Fruit fly (Drosophila melanogaster) whole organism, embryonic: ENCODE data around the gene CG5966.

ENCODE experiments used
- Ada2b ChIP-seq: fragments of 200-800 bp; sonication (Bioruptor generic); IDR thresholded peaks from 2 replicates; pipeline ENCODE4 v1.3.6; 2022; ENCODE audit warnings: missing biosample characterization, missing genetic modification characterization
- Awh ChIP-seq: fragments of 200-800 bp; sonication (Bioruptor generic); IDR thresholded peaks from 2 replicates; pipeline ENCODE4, ENCODE4 v1.3.6; 2022; ENCODE audit warnings: missing biosample characterization, missing genetic modification characterization
- CG10147 ChIP-seq: fragments of 200-800 bp; sonication (Bioruptor generic); optimal IDR thresholded peaks from 2 replicates; lab custom pipeline; 2019; ENCODE audit warnings: missing biosample characterization, mild to moderate bottlenecking, missing genetic modification characterization, moderate library complexity
- CG11085 ChIP-seq: fragments of 200-800 bp; sonication (Bioruptor generic); IDR thresholded peaks from 2 replicates; pipeline ENCODE4 v1.3.6; 2022; ENCODE audit warnings: missing biosample characterization, missing genetic modification characterization
- CG11695 ChIP-seq: fragments of 200-800 bp; sonication (Bioruptor generic); IDR thresholded peaks from 3 replicates; pipeline ENCODE4 v1.3.6; 2022; ENCODE audit warnings: missing biosample characterization, missing genetic modification characterization
- CG12155 ChIP-seq: fragments of 200-800 bp; sonication (Bioruptor generic); optimal IDR thresholded peaks from 3 replicates; lab custom pipeline; 2016; ENCODE audit warnings: missing biosample characterization, missing genetic modification characterization
- CG12219 ChIP-seq: fragments of 200-800 bp; sonication (Bioruptor generic); optimal IDR thresholded peaks from 3 replicates; lab custom pipeline; 2018; ENCODE audit warnings: missing biosample characterization, mild to moderate bottlenecking, missing genetic modification characterization
- CG13287 ChIP-seq: fragments of 200-800 bp; sonication (Bioruptor generic); IDR thresholded peaks from 2 replicates; pipeline ENCODE4 v1.3.6; 2022; ENCODE audit warnings: missing biosample characterization, missing genetic modification characterization; ENCODE audit not compliant: partially characterized antibody
- CG13624 ChIP-seq: fragments of 200-800 bp; sonication (Bioruptor generic); optimal IDR thresholded peaks from 2 replicates; lab custom pipeline; 2016; ENCODE audit warnings: missing biosample characterization, missing genetic modification characterization
- CG14965 ChIP-seq: fragments of 200-800 bp; sonication (Bioruptor generic); optimal IDR thresholded peaks from 2 replicates; lab custom pipeline; 2016; ENCODE audit warnings: missing biosample characterization, missing genetic modification characterization, borderline replicate concordance
- CG15601 ChIP-seq: fragments of 200-800 bp; sonication (Bioruptor generic); optimal IDR thresholded peaks from 3 replicates; lab custom pipeline; 2019; ENCODE audit warnings: missing biosample characterization, mild to moderate bottlenecking, missing genetic modification characterization, moderate library complexity
- CG1602 ChIP-seq: fragments of 200-800 bp; sonication (Bioruptor generic); optimal IDR thresholded peaks from 3 replicates; lab custom pipeline; 2016; ENCODE audit warnings: missing biosample characterization, missing genetic modification characterization
- CG17186 ChIP-seq: fragments of 200-800 bp; sonication (Bioruptor generic); optimal IDR thresholded peaks from 3 replicates; lab custom pipeline; 2017; ENCODE audit warnings: missing biosample characterization, missing genetic modification reagents, missing genetic modification characterization
- CG31365 ChIP-seq: fragments of 200-800 bp; sonication (Bioruptor generic); optimal IDR thresholded peaks from 2 replicates; lab custom pipeline; 2018; ENCODE audit warnings: missing biosample characterization, mild to moderate bottlenecking, missing genetic modification characterization
- CG34224 ChIP-seq: fragments of 200-800 bp; sonication (Bioruptor generic); IDR thresholded peaks from 3 replicates; pipeline ENCODE4 v1.3.6; 2022; ENCODE audit warnings: missing biosample characterization, missing genetic modification characterization; ENCODE audit not compliant: partially characterized antibody
- CG34376 ChIP-seq: fragments of 200-800 bp; sonication (Bioruptor generic); optimal IDR thresholded peaks from 2 replicates; lab custom pipeline; 2018; ENCODE audit warnings: missing biosample characterization, mild to moderate bottlenecking, missing genetic modification characterization
- CG3995 ChIP-seq: fragments of 200-800 bp; sonication (Bioruptor generic); optimal IDR thresholded peaks from 3 replicates; lab custom pipeline; 2016; ENCODE audit warnings: missing biosample characterization, missing genetic modification characterization
- CG5180 ChIP-seq: fragments of 200-800 bp; sonication (Bioruptor generic); optimal IDR thresholded peaks from 3 replicates; lab custom pipeline; 2017; ENCODE audit warnings: missing biosample characterization, missing genetic modification characterization, mild to moderate bottlenecking, moderate library complexity, missing genetic modification reagents
- CG7987 ChIP-seq: fragments of 200-800 bp; sonication (Bioruptor generic); optimal IDR thresholded peaks from 2 replicates; lab custom pipeline; 2018; ENCODE audit warnings: missing biosample characterization, mild to moderate bottlenecking, missing genetic modification characterization, moderate library complexity
- Dll ChIP-seq: fragments of 200-800 bp; sonication (Bioruptor generic); IDR thresholded peaks from 4 replicates; pipeline ENCODE4 v1.3.6; 2022; ENCODE audit warnings: missing biosample characterization, missing genetic modification characterization; ENCODE audit not compliant: partially characterized antibody
- HHEX ChIP-seq: fragments of 200-800 bp; sonication (Bioruptor generic); optimal IDR thresholded peaks from 3 replicates; lab custom pipeline; 2017; ENCODE audit warnings: missing biosample characterization, mild to moderate bottlenecking, missing genetic modification characterization, missing genetic modification reagents
- Hmr ChIP-seq: fragments of 200-800 bp; sonication (Bioruptor generic); optimal IDR thresholded peaks from 3 replicates; lab custom pipeline; 2017; ENCODE audit warnings: mild to moderate bottlenecking, missing biosample characterization, missing genetic modification reagents, missing genetic modification characterization
- Hr51 ChIP-seq, 2 experiments: fragments of 200-800 bp; sonication (Bioruptor generic); optimal IDR thresholded peaks; 2 replicates in 1 of 2; 3 replicates in 1 of 2; lab custom pipeline; 2016 to 2018; ENCODE audit warnings: missing biosample characterization in 2 of 2, missing genetic modification characterization in 2 of 2, mild to moderate bottlenecking in 1 of 2, moderate library complexity in 1 of 2
- MBD-R2 ChIP-seq: fragments of 200-800 bp; sonication (Bioruptor generic); IDR thresholded peaks from 2 replicates; pipeline ENCODE4 v1.3.6; 2022; ENCODE audit warnings: missing biosample characterization, missing genetic modification characterization
- Meics ChIP-seq: fragments of 200-800 bp; sonication (Bioruptor generic); optimal IDR thresholded peaks from 2 replicates; lab custom pipeline; 2017; ENCODE audit warnings: missing biosample characterization, mild to moderate bottlenecking, missing genetic modification characterization
- Neu2 ChIP-seq: fragments of 200-800 bp; sonication (Bioruptor generic); optimal IDR thresholded peaks from 3 replicates; lab custom pipeline; 2016; ENCODE audit warnings: missing biosample characterization, missing genetic modification characterization, borderline replicate concordance
- Pdp1 ChIP-seq, 2 experiments: fragments of 200-800 bp; sonication (Bioruptor generic); optimal IDR thresholded peaks; 3 replicates each; lab custom pipeline; 2016; ENCODE audit warnings: missing biosample characterization in 2 of 2, missing genetic modification characterization in 2 of 2, mild to moderate bottlenecking in 1 of 2, moderate library complexity in 1 of 2
- cas ChIP-seq: fragments of 200-800 bp; sonication (Bioruptor generic); IDR thresholded peaks from 2 replicates; pipeline ENCODE4 v1.3.6; 2022; ENCODE audit warnings: missing biosample characterization, missing genetic modification characterization
- cato ChIP-seq: fragments of 200-800 bp; sonication (Bioruptor generic); optimal IDR thresholded peaks from 2 replicates; lab custom pipeline; 2016; ENCODE audit warnings: missing biosample characterization, missing genetic modification characterization, borderline replicate concordance
- croc ChIP-seq: fragments of 200-800 bp; sonication (Bioruptor generic); conservative IDR thresholded peaks from 3 replicates; pipeline ENCODE4 v1.3.6; 2022; ENCODE audit warnings: missing biosample characterization, missing genetic modification characterization
- crp ChIP-seq, 2 experiments: fragments of 200-800 bp; sonication (Bioruptor generic); optimal IDR thresholded peaks; 2 replicates in 1 of 2; 3 replicates in 1 of 2; lab custom pipeline; 2017; ENCODE audit warnings: missing biosample characterization in 2 of 2, missing genetic modification characterization in 2 of 2, mild to moderate bottlenecking in 1 of 2, moderate library complexity in 1 of 2
- da ChIP-seq: fragments of 200-800 bp; sonication (Bioruptor generic); optimal IDR thresholded peaks from 2 replicates; lab custom pipeline; 2016; ENCODE audit warnings: missing biosample characterization, missing genetic modification characterization
- dimm ChIP-seq: fragments of 200-800 bp; sonication (Bioruptor generic); IDR thresholded peaks from 2 replicates; pipeline ENCODE4 v1.3.6; 2022; ENCODE audit warnings: missing biosample characterization, missing genetic modification characterization
- dysf ChIP-seq: fragments of 200-800 bp; sonication (Bioruptor generic); IDR thresholded peaks from 3 replicates; pipeline ENCODE4 v1.3.6; 2022; ENCODE audit warnings: missing biosample characterization, missing genetic modification characterization
- hbn ChIP-seq: fragments of 200-800 bp; sonication (Bioruptor generic); IDR thresholded peaks from 2 replicates; pipeline ENCODE4 v1.3.6; 2022; ENCODE audit warnings: missing biosample characterization, missing genetic modification characterization; ENCODE audit not compliant: partially characterized antibody
- hth ChIP-seq: fragments of >200 bp; optimal IDR thresholded peaks from 2 replicates; lab custom pipeline; 2017; ENCODE audit warnings: inconsistent platforms
- lov ChIP-seq, 2 experiments: fragments of 200-800 bp in 1 of 2; fragments of >200 bp in 1 of 2; sonication (Bioruptor generic) in 1 of 2; IDR thresholded peaks in 1 of 2; optimal IDR thresholded peaks in 1 of 2; 2 replicates in 1 of 2; 3 replicates in 1 of 2; pipeline versions ENCODE4 v1.3.6 to Lab custom; 2017 to 2022; ENCODE audit warnings: missing biosample characterization in 1 of 2, missing genetic modification characterization in 1 of 2
- otp ChIP-seq: fragments of 200-800 bp; sonication (Bioruptor generic); IDR thresholded peaks from 3 replicates; pipeline ENCODE4, ENCODE4 v1.3.6; 2022; ENCODE audit warnings: missing biosample characterization, missing genetic modification characterization
- pan ChIP-seq, 4 experiments: fragments of >200 bp in 3 of 4; fragments of 200-800 bp in 1 of 4; sonication (Bioruptor generic) in 1 of 4; optimal IDR thresholded peaks in 3 of 4; IDR thresholded peaks in 1 of 4; 2 replicates each; pipeline versions ENCODE4 v1.3.6 to Lab custom; 2017 to 2022; ENCODE audit warnings: missing biosample characterization in 2 of 4, missing genetic modification characterization in 2 of 4, mixed read lengths in 1 of 4
- pita ChIP-seq: fragments of 200-800 bp; sonication (Bioruptor generic); optimal IDR thresholded peaks from 2 replicates; lab custom pipeline; 2017; ENCODE audit warnings: missing biosample characterization, mild to moderate bottlenecking, missing genetic modification characterization
- prd ChIP-seq, 3 experiments: fragments of >200 bp in 2 of 3; fragments of 200-800 bp in 1 of 3; sonication (Bioruptor generic) in 1 of 3; optimal IDR thresholded peaks in 2 of 3; IDR thresholded peaks in 1 of 3; 2 replicates in 2 of 3; 3 replicates in 1 of 3; pipeline versions ENCODE4 v1.3.6 to Lab custom; 2017 to 2022; ENCODE audit warnings: missing biosample characterization in 1 of 3, missing genetic modification characterization in 1 of 3
- scrt ChIP-seq: fragments of 200-800 bp; sonication (Bioruptor generic); optimal IDR thresholded peaks from 2 replicates; lab custom pipeline; 2018; ENCODE audit warnings: missing biosample characterization, mild to moderate bottlenecking, missing genetic modification characterization, moderate library complexity
- tna ChIP-seq: fragments of 200-800 bp; sonication (Bioruptor generic); IDR thresholded peaks from 2 replicates; pipeline ENCODE4 v1.3.6; 2022; ENCODE audit warnings: missing biosample characterization, missing genetic modification characterization; ENCODE audit not compliant: partially characterized antibody
- tup ChIP-seq: fragments of 200-800 bp; sonication (Bioruptor generic); optimal IDR thresholded peaks from 2 replicates; lab custom pipeline; 2016; ENCODE audit warnings: missing biosample characterization, mild to moderate bottlenecking, missing genetic modification characterization, moderate library complexity
- vfl ChIP-seq: fragments of 200-800 bp; sonication (Bioruptor generic); optimal IDR thresholded peaks from 2 replicates; lab custom pipeline; 2016; ENCODE audit warnings: missing biosample characterization, missing genetic modification characterization
- vnd ChIP-seq: fragments of 200-800 bp; sonication (Bioruptor generic); IDR thresholded peaks from 3 replicates; pipeline ENCODE4 v1.3.6; 2022; ENCODE audit warnings: missing biosample characterization, missing genetic modification characterization; ENCODE audit not compliant: partially characterized antibody
- wdn ChIP-seq: fragments of 200-800 bp; sonication (Bioruptor generic); IDR thresholded peaks from 2 replicates; pipeline ENCODE4 v1.3.6; 2022; ENCODE audit warnings: missing biosample characterization, missing genetic modification characterization

The CG5966 gene

DNA sequence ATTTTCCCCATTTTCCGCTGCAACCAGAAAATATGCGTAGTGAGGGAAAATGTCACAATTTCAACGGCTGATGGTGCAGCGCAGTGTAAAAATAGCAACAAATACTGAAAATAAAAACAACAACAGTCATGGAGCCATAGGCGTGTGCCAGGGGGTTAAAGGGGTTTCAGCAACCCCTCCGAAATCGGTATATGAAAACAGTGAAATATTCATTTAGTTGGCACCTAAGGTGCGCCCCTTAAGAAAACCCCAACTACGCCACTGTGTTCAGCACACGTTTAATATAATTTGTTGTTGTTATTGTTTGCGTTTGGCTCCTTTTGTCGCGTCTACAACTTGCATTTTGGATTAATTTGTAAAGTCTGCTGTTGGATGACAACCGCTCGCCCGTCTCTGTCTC is 16.6 kb upstream of the CG5966 start (continued):
- TF ChIP-seq pita (GFP tag; lab: Kevin White, UChicago) (no peak), croc (GFP tag; lab: Robert Waterston, UW) (peak; percentile 51; the same call in 2 of the 3 replicates), Hmr (GFP tag; lab: Kevin White, UChicago) (no peak), CG31365 (no peak), vfl (GFP tag; lab: Kevin White, UChicago) (no peak), CG5180 (GFP tag; lab: Kevin White, UChicago) (peak; percentile 58), CG17186 (GFP tag; lab: Kevin White, UChicago) (no peak), CG12155 (peak; percentile 1), dysf (GFP tag; lab: Robert Waterston, UW) (peak; percentile 49), wdn (GFP tag; lab: Robert Waterston, UW) (no peak), scrt (GFP tag; lab: Kevin White, UChicago) (no peak), CG34376 (GFP tag; lab: Kevin White, UChicago) (no peak), prd (optimal IDR thresholded peaks at IDR 0.05; lab: Kevin White, UChicago) (no peak), prd (GFP tag; IDR thresholded peaks at IDR 0.05; lab: Robert Waterston, UW) (peak; percentile 63), CG1602 (GFP tag; lab: Kevin White, UChicago) (peak; percentile 5), CG15601 (tag; lab: Kevin White, UChicago) (peak; percentile 27), Neu2 (GFP tag; lab: Kevin White, UChicago) (no peak), CG11695 (GFP tag; lab: Robert Waterston, UW) (no peak), Awh (GFP tag; lab: Robert Waterston, UW) (peak; percentile 40; the same call in 1 of the 2 replicates), CG13287 (GFP tag; lab: Robert Waterston, UW) (no peak), cato (no peak), lov (optimal IDR thresholded peaks at IDR 0.05; lab: Kevin White, UChicago) (no peak), lov (GFP tag; IDR thresholded peaks at IDR 0.05; lab: Robert Waterston, UW) (0 out of 3 replicates have a peak, but pooled peaks have one; percentile 67), CG13624 (no peak), Dll (no peak), MBD-R2 (GFP tag; lab: Robert Waterston, UW) (no peak), Meics (GFP tag; lab: Kevin White, UChicago) (no peak), CG10147 (GFP tag; lab: Kevin White, UChicago) (no peak), hth (lab: Kevin White, UChicago) (no peak), vnd (GFP tag; lab: Robert Waterston, UW) (no peak), Ada2b (GFP tag; lab: Robert Waterston, UW) (no peak; the same call in 1 of the 2 replicates), da (no peak), hbn (GFP tag; lab: Robert Waterston, UW) (no peak), HHEX (GFP tag; lab: Kevin White, UChicago) (no peak), Pdp1 (GFP tag; optimal IDR thresholded peaks at IDR 0.05; lab: Kevin White, UChicago) (peak; percentile 12 to 26), CG7987 (GFP tag; lab: Kevin White, UChicago) (no peak), cas (GFP tag; lab: Robert Waterston, UW) (no peak), otp (GFP tag; lab: Robert Waterston, UW) (0 out of 3 replicates have a peak, but pooled peaks have one; percentile 49), dimm (GFP tag; lab: Robert Waterston, UW) (peak; percentile 38; the same call in 1 of the 2 replicates), CG12219 (GFP tag; lab: Kevin White, UChicago) (no peak), crp (GFP tag; optimal IDR thresholded peaks at IDR 0.05; lab: Kevin White, UChicago) (no peak), CG34224 (GFP tag; lab: Robert Waterston, UW) (no peak), pan (optimal IDR thresholded peaks at IDR 0.05; lab: Kevin White, UChicago) (no peak), pan (GFP tag; optimal IDR thresholded peaks at IDR 0.05 in 1 of 2, IDR thresholded peaks at IDR 0.05 in 1 of 2) (no peak), CG11085 (GFP tag; lab: Robert Waterston, UW) (no peak), tup (GFP tag; lab: Kevin White, UChicago) (no peak), Hr51 (GFP tag; optimal IDR thresholded peaks at IDR 0.05; lab: Kevin White, UChicago) (peak in 1 of 2 experiments; percentile 35), CG3995 (GFP tag; lab: Kevin White, UChicago) (no peak), tna (GFP tag; lab: Robert Waterston, UW) (no peak), CG14965 (GFP tag; lab: Kevin White, UChicago) (no peak)
